Worm (Caenorhabditis elegans) whole organism, L4 larva: ENCODE results near the gene Y59E1A.4.

Source experiments
- F37D6.2 ChIP-seq: sonication (generic microtip); optimal IDR thresholded peaks from 2 replicates; lab custom pipeline; 2016; ENCODE audit warnings: mild to moderate bottlenecking, missing genetic modification characterization, missing compliant biosample characterization
- F44E2.7 ChIP-seq: fragments of 200-800 bp; sonication (Bioruptor generic); IDR thresholded peaks from 2 replicates; pipeline ENCODE4 v2.1.2; 2022; ENCODE audit warnings: missing genetic modification characterization, missing compliant biosample characterization
- T20F7.1 ChIP-seq: fragments of 200-800 bp; sonication (Bioruptor generic); optimal IDR thresholded peaks from 2 replicates; lab custom pipeline; 2018; ENCODE audit warnings: mild to moderate bottlenecking, missing genetic modification characterization, missing compliant biosample characterization
- T26A8.4 ChIP-seq: fragments of 200-800 bp; sonication (Bioruptor generic); IDR thresholded peaks from 2 replicates; pipeline ENCODE4 v1.3.6; 2022; ENCODE audit warnings: missing genetic modification characterization, missing compliant biosample characterization
- Y48G9A.11 ChIP-seq: fragments of 200-800 bp; sonication (Bioruptor generic); IDR thresholded peaks from 2 replicates; pipeline ENCODE4 v1.3.6; 2022; ENCODE audit warnings: missing genetic modification reagents, missing genetic modification characterization, missing compliant biosample characterization
- Y5F2A.4 ChIP-seq: fragments of 200-800 bp; sonication (Bioruptor generic); optimal IDR thresholded peaks from 2 replicates; lab custom pipeline; 2018; ENCODE audit warnings: mild to moderate bottlenecking, missing genetic modification characterization, missing compliant biosample characterization
- Y75B8A.6 ChIP-seq: fragments of 200-800 bp; sonication (Bioruptor generic); IDR thresholded peaks from 2 replicates; pipeline ENCODE4 v1.3.6; 2022; ENCODE audit warnings: missing genetic modification reagents, missing genetic modification characterization, missing compliant biosample characterization
- ZK337.2 ChIP-seq: fragments of 200-800 bp; sonication (Bioruptor generic); IDR thresholded peaks from 2 replicates; pipeline ENCODE4 v1.3.6; 2022; ENCODE audit warnings: missing genetic modification reagents, missing genetic modification characterization, missing compliant biosample characterization
- ZK546.5 ChIP-seq, 2 experiments: sonication (generic microtip); optimal IDR thresholded peaks; 2 replicates each; lab custom pipeline; 2017; ENCODE audit warnings: missing biosample characterization in 2 of 2, missing genetic modification characterization in 2 of 2
- aha-1 ChIP-seq: fragments of 150-350 bp; peaks from one replicate; lab custom pipeline; 2014; ENCODE audit warnings: missing biosample characterization, missing genetic modification characterization
- ceh-28 ChIP-seq: fragments of 150-350 bp; optimal IDR thresholded peaks from 2 replicates; lab custom pipeline; 2014; ENCODE audit warnings: missing biosample characterization, missing genetic modification reagents, missing genetic modification characterization
- ceh-44 ChIP-seq: fragments of 200-800 bp; sonication (Bioruptor generic); IDR thresholded peaks from 2 replicates; pipeline ENCODE4 v1.3.6; 2022; ENCODE audit warnings: missing genetic modification reagents, missing genetic modification characterization, missing compliant biosample characterization
- ceh-62 ChIP-seq: sonication (generic microtip); optimal IDR thresholded peaks from 2 replicates; lab custom pipeline; 2017; ENCODE audit warnings: missing biosample characterization, missing genetic modification characterization
- ceh-82 ChIP-seq: sonication (generic microtip); optimal IDR thresholded peaks from 2 replicates; lab custom pipeline; 2017; ENCODE audit warnings: missing biosample characterization, missing genetic modification characterization
- ces-1 ChIP-seq: fragments of 150-350 bp; sonication (generic microtip); optimal IDR thresholded peaks from 4 replicates; lab custom pipeline; 2014; ENCODE audit warnings: missing biosample characterization, missing genetic modification reagents, missing genetic modification characterization
- daf-19 ChIP-seq: fragments of 200-800 bp; sonication (Bioruptor generic); conservative IDR thresholded peaks from 2 replicates; pipeline ENCODE4 v1.3.6; 2022; ENCODE audit warnings: missing genetic modification characterization, missing compliant biosample characterization
- daf-8 ChIP-seq: fragments of 200-800 bp; sonication (Bioruptor generic); IDR thresholded peaks from 2 replicates; pipeline ENCODE4 v1.3.6; 2022; ENCODE audit warnings: missing genetic modification characterization, missing compliant biosample characterization
- dmd-6 ChIP-seq: fragments of 200-800 bp; sonication (Bioruptor generic); IDR thresholded peaks from 2 replicates; pipeline ENCODE4 v1.3.6; 2022; ENCODE audit warnings: missing genetic modification reagents, missing genetic modification characterization, missing compliant biosample characterization
- dmd-9 ChIP-seq: fragments of 200-800 bp; sonication (Bioruptor generic); IDR thresholded peaks from 2 replicates; pipeline ENCODE4 v1.3.6; 2022; ENCODE audit warnings: missing genetic modification reagents, missing genetic modification characterization, missing compliant biosample characterization
- duxl-1 ChIP-seq: sonication (generic microtip); optimal IDR thresholded peaks from 2 replicates; lab custom pipeline; 2016; ENCODE audit warnings: mild to moderate bottlenecking, missing genetic modification characterization, moderate library complexity, missing compliant biosample characterization; ENCODE audit not compliant: poor library complexity
- egl-27 ChIP-seq: sonication (generic microtip); optimal IDR thresholded peaks from 3 replicates; lab custom pipeline; 2017; ENCODE audit warnings: missing biosample characterization, missing genetic modification reagents, missing genetic modification characterization
- fkh-10 ChIP-seq: fragments of 150-350 bp; optimal IDR thresholded peaks from 2 replicates; lab custom pipeline; 2014; ENCODE audit warnings: missing biosample characterization, missing genetic modification reagents, missing genetic modification characterization
- fos-1 ChIP-seq: fragments of 150-350 bp; optimal IDR thresholded peaks from 2 replicates; lab custom pipeline; 2014; ENCODE audit warnings: missing biosample characterization, missing genetic modification characterization
- gei-8 ChIP-seq: fragments of 200-800 bp; sonication (Bioruptor generic); optimal IDR thresholded peaks from 2 replicates; lab custom pipeline; 2018; ENCODE audit warnings: mild to moderate bottlenecking, missing genetic modification characterization, missing compliant biosample characterization
- hif-1 ChIP-seq, 2 experiments: sonication (generic microtip); optimal IDR thresholded peaks; 2 replicates each; lab custom pipeline; 2016 to 2017; ENCODE audit warnings: missing compliant biosample characterization in 2 of 2, missing genetic modification characterization in 2 of 2, missing genetic modification reagents in 2 of 2, missing genotype in 2 of 2, mild to moderate bottlenecking in 1 of 2
- hlh-30 ChIP-seq: sonication (generic microtip); optimal IDR thresholded peaks from 2 replicates; lab custom pipeline; 2017; ENCODE audit warnings: antibody characterized with exemption, mild to moderate bottlenecking, missing genetic modification characterization, missing compliant biosample characterization; ENCODE audit not compliant: insufficient read depth
- lin-13 ChIP-seq: fragments of 150-350 bp; optimal IDR thresholded peaks from 2 replicates; lab custom pipeline; 2014; ENCODE audit warnings: missing biosample characterization, missing genetic modification reagents, missing genetic modification characterization
- lin-29 ChIP-seq: fragments of 200-800 bp; sonication (Bioruptor generic); IDR thresholded peaks from 2 replicates; pipeline ENCODE4 v1.3.6; 2022; ENCODE audit warnings: missing genetic modification reagents, missing genetic modification characterization, missing compliant biosample characterization
- lin-38 ChIP-seq: fragments of 200-800 bp; sonication (Bioruptor generic); IDR thresholded peaks from 2 replicates; pipeline ENCODE4 v1.3.6; 2022; ENCODE audit warnings: missing genetic modification reagents, missing genetic modification characterization, missing compliant biosample characterization
- lin-39 ChIP-seq: fragments of 150-350 bp; optimal IDR thresholded peaks from 2 replicates; lab custom pipeline; 2014; ENCODE audit warnings: missing biosample characterization, missing genetic modification reagents, missing genetic modification characterization
- lir-3 ChIP-seq: sonication (generic microtip); optimal IDR thresholded peaks from 2 replicates; lab custom pipeline; 2016; ENCODE audit warnings: mild to moderate bottlenecking, missing genetic modification characterization, missing compliant biosample characterization
- madf-9 ChIP-seq: fragments of 200-800 bp; sonication (Bioruptor generic); conservative IDR thresholded peaks from 2 replicates; pipeline ENCODE4 v1.3.6; 2022; ENCODE audit warnings: missing genetic modification reagents, missing genetic modification characterization, missing compliant biosample characterization
- mes-2 ChIP-seq: sonication (generic microtip); optimal IDR thresholded peaks from 2 replicates; lab custom pipeline; 2016; ENCODE audit warnings: missing genotype, mild to moderate bottlenecking, missing genetic modification characterization, missing compliant biosample characterization; ENCODE audit not compliant: poor library complexity, severe bottlenecking
- mxl-3 ChIP-seq: fragments of 200-800 bp; sonication (Bioruptor generic); optimal IDR thresholded peaks from 2 replicates; lab custom pipeline; 2018; ENCODE audit warnings: mild to moderate bottlenecking, missing genetic modification characterization, missing compliant biosample characterization
- nhr-102 ChIP-seq: sonication (generic microtip); optimal IDR thresholded peaks from 2 replicates; lab custom pipeline; 2016; ENCODE audit warnings: mild to moderate bottlenecking, missing genetic modification characterization, moderate library complexity, missing compliant biosample characterization
- nhr-11 ChIP-seq: fragments of 150-350 bp; optimal IDR thresholded peaks from 2 replicates; lab custom pipeline; 2014; ENCODE audit warnings: missing biosample characterization, missing genetic modification characterization
- nhr-28 ChIP-seq: fragments of 150-350 bp; optimal IDR thresholded peaks from 2 replicates; lab custom pipeline; 2014; ENCODE audit warnings: missing biosample characterization, missing genetic modification characterization
- nhr-6 ChIP-seq: fragments of 150-350 bp; optimal IDR thresholded peaks from 2 replicates; lab custom pipeline; 2014; ENCODE audit warnings: missing biosample characterization, missing genetic modification characterization
- nhr-76 ChIP-seq: fragments of 150-350 bp; optimal IDR thresholded peaks from 2 replicates; lab custom pipeline; 2014; ENCODE audit warnings: missing biosample characterization, missing genetic modification characterization
- pha-4 ChIP-seq, 2 experiments: fragments of 150-350 bp in 1 of 2; fragments of 200-800 bp in 1 of 2; sonication (Bioruptor generic) in 1 of 2; IDR thresholded peaks in 1 of 2; optimal IDR thresholded peaks in 1 of 2; 2 replicates each; pipeline versions ENCODE4 v1.3.6 to Lab custom; 2014 to 2022; ENCODE audit warnings: missing genetic modification characterization in 2 of 2, missing genetic modification reagents in 2 of 2, missing biosample characterization in 1 of 2, missing compliant biosample characterization in 1 of 2
- skn-1 ChIP-seq: fragments of 150-350 bp; optimal IDR thresholded peaks from 2 replicates; lab custom pipeline; 2014; ENCODE audit warnings: missing biosample characterization, missing genetic modification characterization
- snpc-1.2 ChIP-seq: fragments of 200-800 bp; sonication (Bioruptor generic); IDR thresholded peaks from 2 replicates; pipeline ENCODE4 v1.3.6; 2022; ENCODE audit warnings: missing genetic modification reagents, missing genetic modification characterization, missing compliant biosample characterization
- snpc-4 ChIP-seq: fragments of 150-350 bp; optimal IDR thresholded peaks from 2 replicates; lab custom pipeline; 2014; ENCODE audit warnings: missing biosample characterization, missing genetic modification characterization
- spr-1 ChIP-seq: sonication (generic microtip); optimal IDR thresholded peaks from 2 replicates; lab custom pipeline; 2016; ENCODE audit warnings: mild to moderate bottlenecking, missing genetic modification characterization, missing compliant biosample characterization
- tag-97 ChIP-seq: fragments of 200-800 bp; sonication (Bioruptor generic); IDR thresholded peaks from 2 replicates; pipeline ENCODE4 v1.3.6; 2022; ENCODE audit warnings: missing genetic modification characterization, missing compliant biosample characterization
- tra-1 ChIP-seq: fragments of 200-800 bp; sonication (Bioruptor generic); IDR thresholded peaks from 2 replicates; pipeline ENCODE4 v1.3.6; 2022; ENCODE audit warnings: missing genetic modification reagents, missing genetic modification characterization, missing compliant biosample characterization
- unc-130 ChIP-seq: sonication (generic microtip); optimal IDR thresholded peaks from 2 replicates; lab custom pipeline; 2016; ENCODE audit warnings: missing genetic modification reagents, missing genetic modification characterization, missing compliant biosample characterization
- unc-39 ChIP-seq: sonication (generic microtip); optimal IDR thresholded peaks from 2 replicates; lab custom pipeline; 2017; ENCODE audit warnings: missing biosample characterization, missing genetic modification characterization
- vab-7 ChIP-seq: fragments of 200-800 bp; sonication (Bioruptor generic); IDR thresholded peaks from 2 replicates; pipeline ENCODE4 v1.3.6; 2022; ENCODE audit warnings: missing genetic modification reagents, missing genetic modification characterization, missing compliant biosample characterization
- zfp-3 ChIP-seq: fragments of 200-800 bp; sonication (Bioruptor generic); conservative IDR thresholded peaks from 2 replicates; pipeline ENCODE4 v1.3.6; 2022; ENCODE audit warnings: missing genetic modification reagents, missing genetic modification characterization, missing compliant biosample characterization
- zip-11 ChIP-seq: fragments of 200-800 bp; sonication (Bioruptor generic); IDR thresholded peaks from 2 replicates; pipeline ENCODE4 v1.3.6; 2022; ENCODE audit warnings: missing genetic modification characterization, missing compliant biosample characterization

Gene Y59E1A.4

ce11 chrX:1909353-1909752, 30.4 kb downstream of the Y59E1A.4 start (continued):
- TF ChIP-seq nhr-28 (tag; lab: Kevin White, UChicago): peak; percentile 25
- peak; percentile 98 for TF ChIP-seq duxl-1 (tag; lab: Kevin White, UChicago)
- TF ChIP-seq vab-7 (GFP tag; lab: Robert Waterston, UW): peak; percentile 78
- TF ChIP-seq mxl-3: peak; percentile 52
- TF ChIP-seq hlh-30: no peak
- TF ChIP-seq Y75B8A.6 (GFP tag; lab: Robert Waterston, UW): 0 out of 2 replicates have a peak, but pooled peaks have one; percentile 46
- TF ChIP-seq F37D6.2 (tag; lab: Kevin White, UChicago): peak; percentile 95
- no peak for TF ChIP-seq ceh-28 (tag; lab: Kevin White, UChicago)
- peak; percentile 89 for TF ChIP-seq lin-29 (GFP tag; lab: Robert Waterston, UW)
- no peak for TF ChIP-seq snpc-1.2 (GFP tag; lab: Robert Waterston, UW)
- peak; percentile 87 for TF ChIP-seq madf-9
- TF ChIP-seq daf-8: no peak
- TF ChIP-seq T20F7.1: no peak
- TF ChIP-seq fos-1: no peak
- TF ChIP-seq zfp-3 (GFP tag; lab: Robert Waterston, UW): peak; percentile 85
- peak; percentile 71; the same call in 1 of the 2 replicates for TF ChIP-seq zip-11 (GFP tag; lab: Robert Waterston, UW)
- TF ChIP-seq fkh-10: peak; percentile 52
- peak; percentile 88; the same call in 1 of the 2 replicates for TF ChIP-seq pha-4 (GFP tag; IDR thresholded peaks at IDR 0.05; lab: Robert Waterston, UW)
- no peak for TF ChIP-seq pha-4 (tag; optimal IDR thresholded peaks at IDR 0.05; lab: Kevin White, UChicago)
- no peak for TF ChIP-seq F44E2.7 (GFP tag; lab: Robert Waterston, UW)
- peak; percentile 6 for TF ChIP-seq lir-3 (tag; lab: Kevin White, UChicago)
- no peak for TF ChIP-seq snpc-4 (tag; lab: Kevin White, UChicago)
- peak; percentile 35 to 57 for TF ChIP-seq hif-1 (tag; optimal IDR thresholded peaks at IDR 0.05; lab: Kevin White, UChicago)
- peak; percentile 97 for TF ChIP-seq nhr-102 (tag; lab: Kevin White, UChicago)
- no peak for TF ChIP-seq ceh-44 (GFP tag; lab: Robert Waterston, UW)
- no peak for TF ChIP-seq nhr-76 (tag; lab: Kevin White, UChicago)
- TF ChIP-seq lin-39: peak; percentile 20
- peak; percentile 54 for TF ChIP-seq lin-13 (GFP tag; lab: Kevin White, UChicago)
- TF ChIP-seq mes-2 (tag; lab: Kevin White, UChicago): peak; percentile 94
- TF ChIP-seq T26A8.4 (GFP tag; lab: Robert Waterston, UW): peak; percentile 97
- no peak for TF ChIP-seq gei-8 (GFP tag; lab: Kevin White, UChicago)
- peak; percentile 87 for TF ChIP-seq dmd-6 (GFP tag; lab: Robert Waterston, UW)
- no peak for TF ChIP-seq unc-39 (tag; lab: Kevin White, UChicago)
- no peak for TF ChIP-seq daf-19 (GFP tag; lab: Robert Waterston, UW)
- TF ChIP-seq Y48G9A.11 (GFP tag; lab: Robert Waterston, UW): 0 out of 2 replicates have a peak, but pooled peaks have one; percentile 22
- TF ChIP-seq tra-1 (GFP tag; lab: Robert Waterston, UW): peak; percentile 78
- no peak for TF ChIP-seq skn-1
- no peak for TF ChIP-seq egl-27
- peak; percentile 100 for TF ChIP-seq aha-1
- no peak for TF ChIP-seq lin-38 (GFP tag; lab: Robert Waterston, UW)
- peak; percentile 57 for TF ChIP-seq ces-1 (GFP tag; lab: Kevin White, UChicago)
- peak; percentile 61 for TF ChIP-seq Y5F2A.4 (GFP tag; lab: Kevin White, UChicago)
- TF ChIP-seq spr-1 (tag; lab: Kevin White, UChicago): peak; percentile 83
- TF ChIP-seq tag-97 (GFP tag; lab: Robert Waterston, UW): no peak
- TF ChIP-seq ceh-62 (tag; lab: Kevin White, UChicago): no peak
- TF ChIP-seq unc-130: no peak
- peak; percentile 62; the same call in 1 of the 2 replicates for TF ChIP-seq dmd-9 (GFP tag; lab: Robert Waterston, UW)
- TF ChIP-seq ZK337.2 (GFP tag; lab: Robert Waterston, UW): peak; percentile 61
- no peak for TF ChIP-seq ZK546.5 (tag; optimal IDR thresholded peaks at IDR 0.05; lab: Kevin White, UChicago)
- TF ChIP-seq nhr-11 (tag; lab: Kevin White, UChicago): no peak
- TF ChIP-seq nhr-6 (tag; lab: Kevin White, UChicago): no peak
- peak; percentile 46 for TF ChIP-seq ceh-82 (tag; lab: Kevin White, UChicago)
